ENCODE assay signal across 3 fruit fly cellular contexts in genomic region chr3L:11263985-11264384, dm6.
TF ChIP-seq lines count a peak whose summit lies in the region.

No protein-coding gene starts in this region.

- no peak for TF ChIP-seq CTCF in whole organism, embryonic (GFP tag; optimal IDR thresholded peaks at IDR 0.05; lab: Kevin White, UChicago)

TF ChIP-seq in whole organism, adult, 20 proteins besides CTCF, POLR2A, EP300 and RAD21:
- TF ChIP-seq Mnt (GFP tag; optimal IDR thresholded peaks at IDR 0.05; lab: Kevin White, UChicago) (no peak), CG1620 (GFP tag; optimal IDR thresholded peaks at IDR 0.05; lab: Kevin White, UChicago) (no peak), CG7101 (tag; optimal IDR thresholded peaks at IDR 0.05; lab: Kevin White, UChicago) (no peak), Clk (GFP tag; optimal IDR thresholded peaks at IDR 0.05; lab: Kevin White, UChicago) (no peak), Crg-1 (GFP tag; optimal IDR thresholded peaks at IDR 0.05; lab: Kevin White, UChicago) (no peak), ovo (GFP tag; optimal IDR thresholded peaks at IDR 0.05; lab: Kevin White, UChicago) (no peak), tj (GFP tag; optimal IDR thresholded peaks at IDR 0.05; lab: Kevin White, UChicago) (peak; percentile 97), pad (GFP tag; optimal IDR thresholded peaks at IDR 0.05; lab: Kevin White, UChicago) (no peak), CG11617 (GFP tag; optimal IDR thresholded peaks at IDR 0.05; lab: Kevin White, UChicago) (no peak), CG12768 (GFP tag; optimal IDR thresholded peaks at IDR 0.05; lab: Kevin White, UChicago) (peak; percentile 61), toe (GFP tag; optimal IDR thresholded peaks at IDR 0.05; lab: Kevin White, UChicago) (no peak), kay (GFP tag; lab: Kevin White, UChicago; ENCODE audit: borderline replicate concordance) (peak; percentile 54), cnc (optimal IDR thresholded peaks at IDR 0.05; lab: Kevin White, UChicago) (no peak), CG7045 (GFP tag; optimal IDR thresholded peaks at IDR 0.05; lab: Kevin White, UChicago) (no peak), CG5204 (GFP tag; optimal IDR thresholded peaks at IDR 0.05; lab: Kevin White, UChicago) (no peak), cic (GFP tag; optimal IDR thresholded peaks at IDR 0.05; lab: Kevin White, UChicago) (no peak), bab1 (GFP tag; optimal IDR thresholded peaks at IDR 0.05; lab: Kevin White, UChicago) (no peak), CG33017 (tag; optimal IDR thresholded peaks at IDR 0.05; lab: Kevin White, UChicago) (peak; percentile 11), CG14711 (tag; optimal IDR thresholded peaks at IDR 0.05; lab: Kevin White, UChicago) (no peak), Hr96 (GFP tag; optimal IDR thresholded peaks at IDR 0.05; lab: Kevin White, UChicago) (no peak)

TF ChIP-seq in whole organism, embryonic, 481 proteins besides CTCF, POLR2A, EP300 and RAD21:
- TF ChIP-seq Ets65A (GFP tag; lab: Kevin White, UChicago) = peak; percentile 42
- no peak for TF ChIP-seq CG8290 (GFP tag; optimal IDR thresholded peaks at IDR 0.05; lab: Kevin White, UChicago)
- TF ChIP-seq CG8290 (tag; optimal IDR thresholded peaks at IDR 0.05; lab: Kevin White, UChicago) = peak in 1 of 2 experiments; percentile 10
- TF ChIP-seq hb (GFP tag; IDR thresholded peaks at IDR 0.05; lab: Robert Waterston, UW; ENCODE audit: partially characterized antibody) = no peak

TF ChIP-seq in whole organism, prepupa, 60 proteins besides CTCF, POLR2A, EP300 and RAD21:
- TF ChIP-seq CG7368 (GFP tag; optimal IDR thresholded peaks at IDR 0.05; lab: Kevin White, UChicago) (no peak), Ets21C (GFP tag; optimal IDR thresholded peaks at IDR 0.05; lab: Kevin White, UChicago) (no peak), Blimp-1 (GFP tag; optimal IDR thresholded peaks at IDR 0.05; lab: Kevin White, UChicago) (peak; percentile 9), Eip78C (GFP tag; lab: Kevin White, UChicago) (no peak), vri (GFP tag; optimal IDR thresholded peaks at IDR 0.05; lab: Kevin White, UChicago) (peak; percentile 89), CG6163 (GFP tag; IDR thresholded peaks at IDR 0.05; lab: Robert Waterston, UW) (no peak)
TF ChIP-seq in whole organism, prepupa: peak in this region for 2.
